Worm (Caenorhabditis elegans): ENCODE results near the gene prx-2.

Gene prx-2

ce11 chrIV:11643829-11644228, at the start of gene prx-2:
TSS of gene prx-2 (plus strand) at chrIV:11644129.
- TF ChIP-seq dmd-4 (tag; optimal IDR thresholded peaks at IDR 0.05) (no peak), elt-3 (tag; optimal IDR thresholded peaks at IDR 0.05) (no peak), ceh-16 (tag; optimal IDR thresholded peaks at IDR 0.05) (no peak), nhr-6 (tag; optimal IDR thresholded peaks at IDR 0.05) (no peak), ama-1 (optimal IDR thresholded peaks at IDR 0.05) (no peak), zag-1 (tag; optimal IDR thresholded peaks at IDR 0.05) (no peak), unc-55 (GFP tag; optimal IDR thresholded peaks at IDR 0.05) (no peak), lin-13 (GFP tag; optimal IDR thresholded peaks at IDR 0.05) (no peak), mab-5 (tag; optimal IDR thresholded peaks at IDR 0.05) (no peak), snpc-4 (tag; optimal IDR thresholded peaks at IDR 0.05) (no peak), crh-2 (tag; optimal IDR thresholded peaks at IDR 0.05) (no peak)

- TF ChIP-seq nhr-21 (tag; optimal IDR thresholded peaks at IDR 0.05) (peak; percentile 47), aly-2 (tag; optimal IDR thresholded peaks at IDR 0.05) (no peak), blmp-1 (tag; optimal IDR thresholded peaks at IDR 0.05; ENCODE audit: insufficient read depth) (peak; percentile 30), lin-11 (tag; optimal IDR thresholded peaks at IDR 0.05) (no peak), nhr-11 (tag; optimal IDR thresholded peaks at IDR 0.05) (no peak), ceh-16 (tag; optimal IDR thresholded peaks at IDR 0.05) (no peak), lsy-2 (tag; optimal IDR thresholded peaks at IDR 0.05) (peak; percentile 29 to 59), ztf-4 (tag; optimal IDR thresholded peaks at IDR 0.05) (no peak), nhr-129 (tag; optimal IDR thresholded peaks at IDR 0.05) (peak; percentile 44), skn-1 (tag; optimal IDR thresholded peaks at IDR 0.05) (no peak), mab-5 (tag; optimal IDR thresholded peaks at IDR 0.05) (no peak), egl-27 (tag; optimal IDR thresholded peaks at IDR 0.05) (no peak), fos-1 (tag; optimal IDR thresholded peaks at IDR 0.05) (peak; percentile 23), F13H6.1 (tag; optimal IDR thresholded peaks at IDR 0.05) (peak; percentile 63), alr-1 (tag; optimal IDR thresholded peaks at IDR 0.05) (no peak), unc-55 (GFP tag; optimal IDR thresholded peaks at IDR 0.05) (peak; percentile 34), C34F6.9 (tag; optimal IDR thresholded peaks at IDR 0.05) (peak; percentile 48), zag-1 (tag; optimal IDR thresholded peaks at IDR 0.05) (peak; percentile 25), ztf-11 (tag; optimal IDR thresholded peaks at IDR 0.05) (no peak), mdl-1 (tag; optimal IDR thresholded peaks at IDR 0.05) (peak in 1 of 2 experiments; percentile 57), elt-3 (tag; optimal IDR thresholded peaks at IDR 0.05) (no peak), unc-62 (GFP tag; optimal IDR thresholded peaks at IDR 0.05) (no peak), R02D3.7 (tag; optimal IDR thresholded peaks at IDR 0.05) (no peak), sem-4 (tag; optimal IDR thresholded peaks at IDR 0.05) (peak; percentile 61), crh-2 (tag; optimal IDR thresholded peaks at IDR 0.05) (peak; percentile 76), sma-3 (GFP tag; optimal IDR thresholded peaks at IDR 0.05) (no peak), lin-13 (GFP tag; optimal IDR thresholded peaks at IDR 0.05) (peak; percentile 27), unc-39 (tag; optimal IDR thresholded peaks at IDR 0.05) (no peak), nhr-23 (tag; optimal IDR thresholded peaks at IDR 0.05) (no peak), Y55F3AM.14 (GFP tag; optimal IDR thresholded peaks at IDR 0.05) (peak; percentile 4), ceh-82 (tag; optimal IDR thresholded peaks at IDR 0.05) (no peak), sma-9 (GFP tag; optimal IDR thresholded peaks at IDR 0.05) (peak; percentile 60), sma-9 (tag; optimal IDR thresholded peaks at IDR 0.05) (no peak), elt-1 (tag; optimal IDR thresholded peaks at IDR 0.05) (no peak), ama-1 (optimal IDR thresholded peaks at IDR 0.05) (peak; percentile 99), nhr-10 (tag; optimal IDR thresholded peaks at IDR 0.05) (no peak), nhr-77 (tag; optimal IDR thresholded peaks at IDR 0.05) (no peak), ztf-1 (GFP tag; conservative IDR thresholded peaks at IDR 0.05) (no peak)
Measured at ce11 chrIV:11594191-11594673, 49.7 kb upstream of the prx-2 start, which contains the start of gene mig-38. TSS of gene mig-38 (plus strand) at chrIV:11594244.

- TF ChIP-seq dmd-4 (tag; optimal IDR thresholded peaks at IDR 0.05) (no peak), elt-3 (tag; optimal IDR thresholded peaks at IDR 0.05) (no peak), R02D3.7 (tag; optimal IDR thresholded peaks at IDR 0.05) (no peak), peb-1 (tag; optimal IDR thresholded peaks at IDR 0.05) (no peak), nhr-21 (tag; optimal IDR thresholded peaks at IDR 0.05) (no peak), unc-62 (GFP tag; optimal IDR thresholded peaks at IDR 0.05) (no peak), fos-1 (tag; optimal IDR thresholded peaks at IDR 0.05) (no peak), ama-1 (optimal IDR thresholded peaks at IDR 0.05) (no peak), elt-1 (tag; optimal IDR thresholded peaks at IDR 0.05) (no peak), snpc-4 (tag; optimal IDR thresholded peaks at IDR 0.05) (no peak), nhr-6 (tag; optimal IDR thresholded peaks at IDR 0.05) (no peak), nhr-129 (tag; optimal IDR thresholded peaks at IDR 0.05) (no peak), sem-4 (tag; optimal IDR thresholded peaks at IDR 0.05) (no peak), Y55F3AM.14 (GFP tag; optimal IDR thresholded peaks at IDR 0.05) (no peak), egl-27 (tag; optimal IDR thresholded peaks at IDR 0.05) (no peak), blmp-1 (tag; optimal IDR thresholded peaks at IDR 0.05; ENCODE audit: insufficient read depth) (no peak)
Measured at ce11 chrIV:11597079-11597478, 46.9 kb upstream of the prx-2 start.
